Worm (Caenorhabditis elegans) whole organism, midembryonic: ENCODE measurements around the gene ndc-80.

Experiments used
- cog-1 ChIP-seq: sonication (generic microtip); optimal IDR thresholded peaks from 2 replicates; lab custom pipeline; 2016; ENCODE audit warnings: missing genetic modification characterization, missing compliant biosample characterization
- flt-1 ChIP-seq: fragments of 200-800 bp; sonication (Bioruptor generic); IDR thresholded peaks from 2 replicates; pipeline ENCODE4 v1.3.6; 2022; ENCODE audit warnings: missing genetic modification characterization, missing compliant biosample characterization
- klf-2 ChIP-seq: fragments of 200-800 bp; sonication (Bioruptor generic); conservative IDR thresholded peaks from 2 replicates; pipeline ENCODE4 v1.3.6; 2022; ENCODE audit warnings: missing genetic modification reagents, missing genetic modification characterization, missing compliant biosample characterization
- ref-1 ChIP-seq: fragments of 200-800 bp; sonication (Bioruptor generic); conservative IDR thresholded peaks from 2 replicates; pipeline ENCODE4 v1.3.6; 2022; ENCODE audit warnings: missing genetic modification reagents, missing genetic modification characterization, missing compliant biosample characterization
- tab-1 ChIP-seq: fragments of 200-800 bp; sonication (Bioruptor generic); IDR thresholded peaks from 2 replicates; pipeline ENCODE4 v1.3.6; 2022; ENCODE audit warnings: missing genetic modification characterization, missing compliant biosample characterization
- ztf-23 ChIP-seq: fragments of 200-800 bp; sonication (Bioruptor generic); IDR thresholded peaks from 2 replicates; pipeline ENCODE4 v1.3.6; 2022; ENCODE audit warnings: missing genetic modification reagents, missing genetic modification characterization, missing compliant biosample characterization

- TF ChIP-seq klf-2 (GFP tag; lab: Robert Waterston, UW) = no peak
- no peak for TF ChIP-seq flt-1 (GFP tag; lab: Robert Waterston, UW)
- no peak for TF ChIP-seq cog-1 (tag; lab: Kevin White, UChicago)
- no peak for TF ChIP-seq tab-1 (GFP tag; lab: Robert Waterston, UW)
- TF ChIP-seq ref-1 = no peak
- no peak for TF ChIP-seq ztf-23 (GFP tag; lab: Robert Waterston, UW)
Measured at ce11 chrIV:10129957-10130356, 44.0 kb downstream of the ndc-80 start, which contains the start of gene glt-3.
